Worm (Caenorhabditis elegans) whole organism, early embryonic: Measurements from ENCODE around the gene lpr-3.

Source experiments
- ama-1 ChIP-seq: fragments of 150-350 bp; optimal IDR thresholded peaks from 2 replicates; lab custom pipeline; 2014
- sea-1 ChIP-seq: fragments of 200-800 bp; sonication (Bioruptor generic); conservative IDR thresholded peaks from 2 replicates; pipeline ENCODE4 v1.3.6; 2022; ENCODE audit warnings: missing genetic modification characterization, missing compliant biosample characterization

- TF ChIP-seq sea-1 (GFP tag; lab: Robert Waterston, UW) (no peak), ama-1 (no peak)
Measured at ce11 chrX:11012337-11012736, 44.9 kb upstream of the lpr-3 start, which contains the start of gene F58A3.3.
